Worm (Caenorhabditis elegans) whole organism, L2 larva: ENCODE measurements around the gene ttc-7.

ENCODE experiments used
- aly-2 ChIP-seq: fragments of 150-350 bp; optimal IDR thresholded peaks from 2 replicates; lab custom pipeline; 2014; ENCODE audit warnings: missing biosample characterization, missing genetic modification characterization
- ama-1 ChIP-seq: fragments of 150-350 bp; optimal IDR thresholded peaks from 2 replicates; lab custom pipeline; 2018; ENCODE audit warnings: inconsistent platforms
- blmp-1 ChIP-seq: sonication (generic microtip); optimal IDR thresholded peaks from 2 replicates; lab custom pipeline; 2017; ENCODE audit warnings: missing genetic modification characterization, mild to moderate bottlenecking, missing compliant biosample characterization, antibody characterized with exemption, moderate library complexity; ENCODE audit not compliant: insufficient read depth
- elt-3 ChIP-seq: sonication (generic microtip); optimal IDR thresholded peaks from 2 replicates; lab custom pipeline; 2017; ENCODE audit warnings: missing biosample characterization, missing genetic modification characterization
- lin-13 ChIP-seq: fragments of 150-350 bp; optimal IDR thresholded peaks from 2 replicates; lab custom pipeline; 2014; ENCODE audit warnings: missing biosample characterization, missing genetic modification reagents, missing genetic modification characterization
- mbf-1 ChIP-seq: sonication (generic microtip); optimal IDR thresholded peaks from 2 replicates; lab custom pipeline; 2017; ENCODE audit warnings: missing biosample characterization, missing genetic modification characterization
- unc-39 ChIP-seq: fragments of 150-350 bp; optimal IDR thresholded peaks from 2 replicates; lab custom pipeline; 2014; ENCODE audit warnings: missing biosample characterization, missing genetic modification characterization

ce11 chrIII:1856175-1856574, 4.1 kb upstream of the ttc-7 start:
- TF ChIP-seq elt-3 (tag; lab: Kevin White, UChicago) (no peak), unc-39 (no peak), blmp-1 (tag; lab: Kevin White, UChicago) (no peak), lin-13 (GFP tag; lab: Kevin White, UChicago) (no peak), aly-2 (no peak), ama-1 (no peak), mbf-1 (tag; lab: Kevin White, UChicago) (no peak)
